Worm (Caenorhabditis elegans): ENCODE results near the gene pen-2.
A peak's percentile ranks its signal among the peaks of the same experiment; 100 is the strongest.

- TF ChIP-seq daf-12 (tag; optimal IDR thresholded peaks at IDR 0.05) (no peak), duxl-1 (tag; optimal IDR thresholded peaks at IDR 0.05; ENCODE audit: poor library complexity) (no peak), nhr-237 (tag; optimal IDR thresholded peaks at IDR 0.05) (no peak), lin-39 (tag; optimal IDR thresholded peaks at IDR 0.05) (no peak), unc-130 (GFP tag; optimal IDR thresholded peaks at IDR 0.05) (no peak), nhr-111 (GFP tag; optimal IDR thresholded peaks at IDR 0.05) (no peak), F49E8.2 (tag; optimal IDR thresholded peaks at IDR 0.05; ENCODE audit: borderline replicate concordance) (no peak), zip-2 (tag; optimal IDR thresholded peaks at IDR 0.05) (no peak), dmd-9 (GFP tag; IDR thresholded peaks at IDR 0.05) (no peak), spr-1 (tag; optimal IDR thresholded peaks at IDR 0.05) (no peak), fkh-10 (GFP tag; optimal IDR thresholded peaks at IDR 0.05) (peak; percentile 53)
Measured at ce11 chrIII:11334346-11334745, 8.8 kb upstream of the pen-2 start.

Measured in whole organism, L4 larva.